Worm (Caenorhabditis elegans) whole organism, early embryonic: ENCODE measurements around the gene sgo-1.

Experiments used
- B0310.2 ChIP-seq: sonication (generic microtip); optimal IDR thresholded peaks from 2 replicates; lab custom pipeline; 2016; ENCODE audit warnings: mild to moderate bottlenecking, missing genetic modification characterization, missing compliant biosample characterization
- F13C5.2 ChIP-seq: sonication (generic microtip); optimal IDR thresholded peaks from 2 replicates; lab custom pipeline; 2017; ENCODE audit warnings: mild to moderate bottlenecking, missing genetic modification characterization, inconsistent platforms, missing compliant biosample characterization
- ama-1 ChIP-seq: fragments of 150-350 bp; optimal IDR thresholded peaks from 2 replicates; lab custom pipeline; 2014
- flt-1 ChIP-seq: fragments of 200-800 bp; sonication (Bioruptor generic); IDR thresholded peaks from 2 replicates; pipeline ENCODE4 v1.3.6; 2022; ENCODE audit warnings: missing genetic modification characterization, missing compliant biosample characterization
- hmbx-1 ChIP-seq: sonication (generic microtip); optimal IDR thresholded peaks from 2 replicates; lab custom pipeline; 2016; ENCODE audit warnings: mild to moderate bottlenecking, missing genetic modification characterization, missing compliant biosample characterization
- hmg-4 ChIP-seq: fragments of 200-800 bp; sonication (Bioruptor generic); optimal IDR thresholded peaks from 2 replicates; lab custom pipeline; 2018; ENCODE audit warnings: mild to moderate bottlenecking, missing genetic modification characterization, missing compliant biosample characterization
- sea-1 ChIP-seq: fragments of 200-800 bp; sonication (Bioruptor generic); conservative IDR thresholded peaks from 2 replicates; pipeline ENCODE4 v1.3.6; 2022; ENCODE audit warnings: missing genetic modification characterization, missing compliant biosample characterization
- tbx-11 ChIP-seq: fragments of 200-800 bp; sonication (Bioruptor generic); IDR thresholded peaks from 2 replicates; pipeline ENCODE4 v1.3.6; 2022; ENCODE audit warnings: missing genetic modification characterization, missing compliant biosample characterization

DNA sequence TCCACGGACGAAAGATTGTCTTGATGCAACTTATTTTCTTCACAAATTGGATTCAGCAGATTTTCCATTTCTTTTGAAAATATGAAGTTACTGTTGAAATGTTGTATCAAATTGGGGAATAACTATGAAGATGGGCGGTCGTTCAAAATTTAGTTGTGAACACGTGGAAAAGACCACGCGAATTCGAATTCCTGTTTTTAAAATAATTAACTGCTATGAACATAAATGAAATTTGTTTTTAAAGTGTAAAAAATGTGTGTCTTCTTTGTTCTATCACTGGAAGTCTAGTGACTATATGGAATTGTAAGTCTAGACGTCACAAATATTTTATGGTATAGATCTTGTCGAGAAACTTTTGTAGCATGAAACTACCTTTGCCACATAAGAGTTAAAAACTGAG is 42.1 kb upstream of the sgo-1 start, which contains the start of gene C06A6.7:
- TF ChIP-seq ama-1 (lab: Kevin White, UChicago) = no peak
- no peak for TF ChIP-seq F13C5.2
- no peak for TF ChIP-seq flt-1 (GFP tag; lab: Robert Waterston, UW)
- no peak for TF ChIP-seq hmbx-1 (tag; lab: Kevin White, UChicago)
- no peak for TF ChIP-seq B0310.2 (tag; lab: Kevin White, UChicago)
- TF ChIP-seq tbx-11 (GFP tag; lab: Robert Waterston, UW) = no peak
- no peak for TF ChIP-seq hmg-4 (GFP tag; lab: Kevin White, UChicago)
- no peak for TF ChIP-seq sea-1 (GFP tag; lab: Robert Waterston, UW)
